Worm (Caenorhabditis elegans): ENCODE data around the gene Y48A6B.7.

- TF ChIP-seq mep-1 (tag; optimal IDR thresholded peaks at IDR 0.05) (no peak), pha-4 (tag; optimal IDR thresholded peaks at IDR 0.05) (no peak)
These were observed 6.5 kb upstream of the Y48A6B.7 start, which contains the start of gene Y48A6B.9 for ce11 chrIII:11032872-11033271.

Measured in whole organism, mixed stage, embryonic.